ENCODE assay signal across 4 worm cellular contexts in the genomic region with DNA sequence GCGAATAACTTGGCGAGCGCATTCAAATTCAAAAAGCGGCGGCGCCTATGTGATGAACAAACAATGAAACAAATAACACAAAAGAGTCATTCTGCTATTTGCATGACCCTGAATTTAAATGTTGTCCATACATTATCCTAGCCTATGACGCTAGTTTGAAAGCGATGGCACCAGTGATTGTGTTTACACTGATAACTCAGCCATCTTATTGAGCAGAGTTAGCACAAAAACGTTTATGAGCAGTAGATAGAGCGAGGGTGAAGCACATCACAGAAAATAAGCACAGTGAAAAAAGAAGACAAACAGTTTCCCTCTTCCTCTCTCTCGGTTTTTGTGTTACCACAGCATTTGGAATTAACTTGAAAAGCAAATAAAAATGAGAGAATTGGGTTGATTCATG.
TF ChIP-seq lines count a peak whose summit lies in the region.

No protein-coding gene starts in this region.

TF ChIP-seq in whole organism, L2 larva, 48 proteins besides CTCF, POLR2A, EP300 and RAD21:
- peak; percentile 39 for TF ChIP-seq F13H6.1 (tag; optimal IDR thresholded peaks at IDR 0.05; lab: Kevin White, UChicago)
- no peak for TF ChIP-seq unc-62 (GFP tag; optimal IDR thresholded peaks at IDR 0.05; lab: Kevin White, UChicago)
- TF ChIP-seq crh-2 (tag; optimal IDR thresholded peaks at IDR 0.05; lab: Kevin White, UChicago): peak; percentile 1
- no peak for TF ChIP-seq nhr-11 (tag; optimal IDR thresholded peaks at IDR 0.05; lab: Kevin White, UChicago)
- TF ChIP-seq ztf-1 (GFP tag; conservative IDR thresholded peaks at IDR 0.05; lab: Robert Waterston, UW): no peak
- TF ChIP-seq nhr-129 (tag; optimal IDR thresholded peaks at IDR 0.05; lab: Kevin White, UChicago): peak; percentile 34

TF ChIP-seq in whole organism, L3 larva, 47 proteins besides CTCF, POLR2A, EP300 and RAD21:
- TF ChIP-seq skn-1 (tag; optimal IDR thresholded peaks at IDR 0.05; lab: Kevin White, UChicago) (no peak), zag-1 (tag; optimal IDR thresholded peaks at IDR 0.05; lab: Kevin White, UChicago) (no peak), ceh-9 (tag; optimal IDR thresholded peaks at IDR 0.05; lab: Kevin White, UChicago) (no peak), daf-12 (tag; optimal IDR thresholded peaks at IDR 0.05; lab: Kevin White, UChicago) (no peak), lin-39 (tag; optimal IDR thresholded peaks at IDR 0.05; lab: Kevin White, UChicago) (no peak), elt-2 (tag; optimal IDR thresholded peaks at IDR 0.05; lab: Kevin White, UChicago) (peak; percentile 8), ztf-4 (tag; optimal IDR thresholded peaks at IDR 0.05; lab: Kevin White, UChicago) (no peak), elt-3 (tag; optimal IDR thresholded peaks at IDR 0.05; lab: Kevin White, UChicago) (no peak), jun-1 (tag; optimal IDR thresholded peaks at IDR 0.05; lab: Kevin White, UChicago) (peak; percentile 37), pqm-1 (tag; optimal IDR thresholded peaks at IDR 0.05; lab: Kevin White, UChicago) (no peak), pha-4 (tag; optimal IDR thresholded peaks at IDR 0.05; lab: Kevin White, UChicago) (peak; percentile 79)

TF ChIP-seq in whole organism, L4 larva, 104 proteins besides CTCF, POLR2A, EP300 and RAD21:
- no peak for TF ChIP-seq cey-2 (tag; optimal IDR thresholded peaks at IDR 0.05; lab: Kevin White, UChicago; ENCODE audit: borderline replicate concordance, insufficient read depth)
- no peak for TF ChIP-seq spr-3 (GFP tag; optimal IDR thresholded peaks at IDR 0.05; lab: Kevin White, UChicago)
- peak; percentile 45 for TF ChIP-seq nhr-6 (tag; optimal IDR thresholded peaks at IDR 0.05; lab: Kevin White, UChicago)
- peak in 1 of 2 experiments; percentile 57 for TF ChIP-seq unc-62 (GFP tag; optimal IDR thresholded peaks at IDR 0.05 in 1 of 2; lab: Kevin White, UChicago)
- no peak for TF ChIP-seq unc-62 (tag; optimal IDR thresholded peaks at IDR 0.05; lab: Kevin White, UChicago)
- TF ChIP-seq daf-16 (GFP tag; optimal IDR thresholded peaks at IDR 0.05; lab: Kevin White, UChicago): no peak
- peak; percentile 74 for TF ChIP-seq daf-16 (tag; optimal IDR thresholded peaks at IDR 0.05; lab: Kevin White, UChicago)
- no peak for TF ChIP-seq spr-1 (tag; optimal IDR thresholded peaks at IDR 0.05; lab: Kevin White, UChicago)
- TF ChIP-seq nhr-111 (GFP tag; optimal IDR thresholded peaks at IDR 0.05; lab: Kevin White, UChicago): no peak
- no peak for TF ChIP-seq hmg-1.1 (GFP tag; IDR thresholded peaks at IDR 0.05; lab: Robert Waterston, UW)
- no peak for TF ChIP-seq dpl-1 (GFP tag; optimal IDR thresholded peaks at IDR 0.05; lab: Kevin White, UChicago)
- no peak for TF ChIP-seq arid-1 (GFP tag; conservative IDR thresholded peaks at IDR 0.05; lab: Robert Waterston, UW)
- no peak for TF ChIP-seq daf-19 (GFP tag; conservative IDR thresholded peaks at IDR 0.05; lab: Robert Waterston, UW)
- TF ChIP-seq snpc-1.2 (GFP tag; IDR thresholded peaks at IDR 0.05; lab: Robert Waterston, UW): no peak
- TF ChIP-seq nhr-48 (tag; optimal IDR thresholded peaks at IDR 0.05; lab: Kevin White, UChicago): no peak
- no peak for TF ChIP-seq dve-1 (tag; optimal IDR thresholded peaks at IDR 0.05; lab: Kevin White, UChicago; ENCODE audit: insufficient read depth)
- TF ChIP-seq zag-1 (tag; optimal IDR thresholded peaks at IDR 0.05; lab: Kevin White, UChicago): no peak
- peak; percentile 86 for TF ChIP-seq aha-1 (tag; lab: Kevin White, UChicago)
- TF ChIP-seq nhr-28 (tag; optimal IDR thresholded peaks at IDR 0.05; lab: Kevin White, UChicago): peak; percentile 58

TF ChIP-seq in whole organism, mixed stage, embryonic, 35 proteins besides CTCF, POLR2A, EP300 and RAD21:
- no peak for TF ChIP-seq lin-32 (GFP tag; optimal IDR thresholded peaks at IDR 0.05; lab: Kevin White, UChicago)
- no peak for TF ChIP-seq mep-1 (tag; optimal IDR thresholded peaks at IDR 0.05; lab: Kevin White, UChicago)
- TF ChIP-seq elt-3 (tag; optimal IDR thresholded peaks at IDR 0.05; lab: Kevin White, UChicago): no peak
- TF ChIP-seq pha-4 (tag; optimal IDR thresholded peaks at IDR 0.05; lab: Kevin White, UChicago): peak; percentile 3
